Worm (Caenorhabditis elegans): ENCODE results near the gene W02H5.2.

W02H5.2 gene

DNA sequence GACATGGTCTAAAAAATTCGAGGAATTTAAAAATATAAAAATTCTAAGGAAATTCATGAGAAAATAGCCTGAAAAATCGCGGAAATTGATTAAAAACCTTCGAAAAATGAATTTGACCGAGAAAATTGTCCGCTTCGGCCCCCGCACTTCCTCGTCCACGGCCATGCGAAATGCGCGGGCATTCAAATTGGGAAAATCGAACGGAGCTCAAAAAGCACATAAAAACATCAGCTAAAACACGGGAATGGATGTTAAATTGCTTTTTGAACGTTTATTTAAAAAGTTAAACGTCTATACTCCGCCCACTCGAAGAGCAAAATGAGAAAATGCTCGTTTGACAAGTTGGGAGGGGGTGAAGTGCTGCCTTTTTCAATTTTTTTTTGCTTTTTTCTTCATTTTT lies 36.1 kb upstream of the W02H5.2 start, which contains the start of gene F53E10.6 (continued):
- TF ChIP-seq madf-2 (tag; optimal IDR thresholded peaks at IDR 0.05) (no peak), ceh-30 (tag; optimal IDR thresholded peaks at IDR 0.05) (no peak), ama-1 (optimal IDR thresholded peaks at IDR 0.05) (no peak), npax-4 (tag; optimal IDR thresholded peaks at IDR 0.05) (peak; percentile 2), pha-2 (tag; optimal IDR thresholded peaks at IDR 0.05) (no peak), pqm-1 (tag; optimal IDR thresholded peaks at IDR 0.05) (no peak), hlh-13 (GFP tag; optimal IDR thresholded peaks at IDR 0.05) (no peak), eyg-1 (tag; optimal IDR thresholded peaks at IDR 0.05) (no peak), sox-2 (GFP tag; IDR thresholded peaks at IDR 0.05) (no peak), tbx-2 (tag; optimal IDR thresholded peaks at IDR 0.05) (peak; percentile 63), C08G9.2 (tag; optimal IDR thresholded peaks at IDR 0.05) (peak; percentile 91), dmd-4 (tag; optimal IDR thresholded peaks at IDR 0.05; ENCODE audit: borderline replicate concordance) (no peak), che-1 (tag; optimal IDR thresholded peaks at IDR 0.05) (no peak), ceh-31 (tag; optimal IDR thresholded peaks at IDR 0.05) (peak; percentile 88), tbx-7 (tag; optimal IDR thresholded peaks at IDR 0.05) (peak; percentile 58), unc-42 (tag; optimal IDR thresholded peaks at IDR 0.05) (peak; percentile 24), ahr-1 (tag; optimal IDR thresholded peaks at IDR 0.05) (no peak), hlh-6 (tag; optimal IDR thresholded peaks at IDR 0.05) (no peak), hlh-30 (tag; optimal IDR thresholded peaks at IDR 0.05; ENCODE audit: insufficient read depth) (no peak), pros-1 (tag; optimal IDR thresholded peaks at IDR 0.05) (no peak), ceh-24 (tag; optimal IDR thresholded peaks at IDR 0.05) (no peak), elt-4 (tag; optimal IDR thresholded peaks at IDR 0.05) (no peak), pax-1 (tag; optimal IDR thresholded peaks at IDR 0.05) (no peak), Y22D7AL.16 (tag; optimal IDR thresholded peaks at IDR 0.05) (no peak), unc-3 (GFP tag; conservative IDR thresholded peaks at IDR 0.05) (no peak), unc-3 (tag; optimal IDR thresholded peaks at IDR 0.05) (no peak), F13H6.1 (tag; optimal IDR thresholded peaks at IDR 0.05) (no peak), pag-3 (tag; optimal IDR thresholded peaks at IDR 0.05; ENCODE audit: borderline replicate concordance) (no peak), ceh-48 (tag; optimal IDR thresholded peaks at IDR 0.05) (no peak), lin-11 (tag; optimal IDR thresholded peaks at IDR 0.05) (no peak), K02D7.2 (tag; optimal IDR thresholded peaks at IDR 0.05) (no peak), ceh-14 (tag; optimal IDR thresholded peaks at IDR 0.05) (no peak)

DNA sequence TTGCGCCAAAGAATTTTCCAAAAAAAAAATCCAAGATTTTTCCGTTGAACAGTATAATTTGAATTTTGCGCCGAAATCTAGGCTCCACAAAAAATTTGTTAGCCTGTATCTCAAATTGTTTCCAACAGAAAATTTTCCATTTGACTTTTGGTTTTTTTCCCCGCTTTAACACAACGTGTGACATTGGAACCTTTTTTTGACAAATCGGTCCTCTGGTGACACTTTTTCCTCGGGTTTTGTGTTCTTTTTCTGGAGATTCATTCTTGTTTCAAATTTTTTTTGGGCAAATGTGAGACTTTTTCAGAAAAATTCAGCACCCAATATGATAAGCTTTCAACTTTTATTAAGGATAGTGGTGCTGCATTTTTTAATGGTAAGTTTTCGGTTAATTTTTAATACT lies 30.8 kb upstream of the W02H5.2 start, which contains the start of gene acr-17:
TSS of gene acr-17 (plus strand) at position 301 of the 400 bp plus-strand sequence.
- no peak for TF ChIP-seq C08G9.2 (tag; optimal IDR thresholded peaks at IDR 0.05)
- TF ChIP-seq rnt-1 (tag; optimal IDR thresholded peaks at IDR 0.05) = no peak
- TF ChIP-seq npax-4 (tag; optimal IDR thresholded peaks at IDR 0.05) = no peak
- TF ChIP-seq hlh-8 (tag; optimal IDR thresholded peaks at IDR 0.05) = no peak
- TF ChIP-seq mec-3 (tag; optimal IDR thresholded peaks at IDR 0.05; ENCODE audit: borderline replicate concordance) = no peak
- no peak for TF ChIP-seq unc-42 (tag; optimal IDR thresholded peaks at IDR 0.05)
- TF ChIP-seq hlh-15 (tag; optimal IDR thresholded peaks at IDR 0.05) = no peak
- TF ChIP-seq fkh-10 (GFP tag; optimal IDR thresholded peaks at IDR 0.05) = no peak
- TF ChIP-seq T23F11.4 (GFP tag; optimal IDR thresholded peaks at IDR 0.05) = no peak
- no peak for TF ChIP-seq F13H6.1 (tag; optimal IDR thresholded peaks at IDR 0.05)
- no peak for TF ChIP-seq ztf-16 (tag; optimal IDR thresholded peaks at IDR 0.05)
- no peak for TF ChIP-seq nhr-11 (tag; optimal IDR thresholded peaks at IDR 0.05)
- TF ChIP-seq pat-9 (tag; optimal IDR thresholded peaks at IDR 0.05) = no peak
- TF ChIP-seq odd-2 (tag; optimal IDR thresholded peaks at IDR 0.05) = no peak
- TF ChIP-seq ceh-34 (tag; optimal IDR thresholded peaks at IDR 0.05) = no peak
- TF ChIP-seq elt-2 (tag; optimal IDR thresholded peaks at IDR 0.05) = no peak
